Fruit fly (Drosophila melanogaster) whole organism, embryonic: ENCODE data around the gene CstF50.

ENCODE experiments used
- Atf6 ChIP-seq: fragments of 200-800 bp; sonication (Bioruptor generic); IDR thresholded peaks from 2 replicates; pipeline ENCODE4 v1.3.6; 2022; ENCODE audit warnings: missing biosample characterization, missing genetic modification characterization
- Bdp1 ChIP-seq: fragments of 200-800 bp; sonication (Bioruptor generic); optimal IDR thresholded peaks from 3 replicates; lab custom pipeline; 2016; ENCODE audit warnings: missing biosample characterization, missing genetic modification characterization
- CG10209 ChIP-seq: fragments of 200-800 bp; sonication (Bioruptor generic); optimal IDR thresholded peaks from 3 replicates; lab custom pipeline; 2017; ENCODE audit warnings: missing biosample characterization, mild to moderate bottlenecking, missing genetic modification characterization, missing genetic modification reagents
- CG10543 ChIP-seq: fragments of 200-800 bp; sonication (Bioruptor generic); optimal IDR thresholded peaks from 3 replicates; lab custom pipeline; 2017; ENCODE audit warnings: missing biosample characterization, mild to moderate bottlenecking, missing genetic modification characterization, moderate library complexity
- CG12155 ChIP-seq: fragments of 200-800 bp; sonication (Bioruptor generic); optimal IDR thresholded peaks from 3 replicates; lab custom pipeline; 2016; ENCODE audit warnings: missing biosample characterization, missing genetic modification characterization
- CG12219 ChIP-seq: fragments of 200-800 bp; sonication (Bioruptor generic); optimal IDR thresholded peaks from 3 replicates; lab custom pipeline; 2018; ENCODE audit warnings: missing biosample characterization, mild to moderate bottlenecking, missing genetic modification characterization
- CG1233 ChIP-seq: fragments of 200-800 bp; sonication (Bioruptor generic); optimal IDR thresholded peaks from 4 replicates; lab custom pipeline; 2018; ENCODE audit warnings: missing biosample characterization, mild to moderate bottlenecking, missing genetic modification characterization
- CG13296 ChIP-seq: fragments of 200-800 bp; sonication (Bioruptor generic); optimal IDR thresholded peaks from 3 replicates; lab custom pipeline; 2018; ENCODE audit warnings: missing biosample characterization, mild to moderate bottlenecking, missing genetic modification characterization
- CG13775 ChIP-seq: fragments of 200-800 bp; sonication (Bioruptor generic); optimal IDR thresholded peaks from 3 replicates; lab custom pipeline; 2017; ENCODE audit warnings: missing biosample characterization, mild to moderate bottlenecking, missing genetic modification characterization
- CG14965 ChIP-seq: fragments of 200-800 bp; sonication (Bioruptor generic); optimal IDR thresholded peaks from 2 replicates; lab custom pipeline; 2016; ENCODE audit warnings: missing biosample characterization, missing genetic modification characterization, borderline replicate concordance
- CG15011 ChIP-seq: fragments of 200-800 bp; sonication (Bioruptor generic); optimal IDR thresholded peaks from 3 replicates; lab custom pipeline; 2018; ENCODE audit warnings: missing biosample characterization, mild to moderate bottlenecking, missing genetic modification characterization
- CG15479 ChIP-seq: fragments of 200-800 bp; sonication (Bioruptor generic); optimal IDR thresholded peaks from 3 replicates; lab custom pipeline; 2019; ENCODE audit warnings: missing biosample characterization, mild to moderate bottlenecking, missing genetic modification characterization, moderate library complexity
- CG16815 ChIP-seq: fragments of 200-800 bp; sonication (Bioruptor generic); optimal IDR thresholded peaks from 3 replicates; lab custom pipeline; 2017; ENCODE audit warnings: missing biosample characterization, mild to moderate bottlenecking, missing genetic modification characterization
- CG18476 ChIP-seq: fragments of 200-800 bp; sonication (Bioruptor generic); optimal IDR thresholded peaks from 2 replicates; lab custom pipeline; 2016; ENCODE audit warnings: missing biosample characterization, mild to moderate bottlenecking, missing genetic modification characterization
- CG18599 ChIP-seq: fragments of 200-800 bp; sonication (Bioruptor generic); optimal IDR thresholded peaks from 3 replicates; lab custom pipeline; 2017; ENCODE audit warnings: missing biosample characterization, missing genetic modification characterization, mild to moderate bottlenecking, moderate library complexity, missing genetic modification reagents
- CG2129 ChIP-seq: fragments of 200-800 bp; sonication (Bioruptor generic); IDR thresholded peaks from 2 replicates; pipeline ENCODE4 v1.3.6; 2022; ENCODE audit warnings: missing biosample characterization, missing genetic modification characterization; ENCODE audit not compliant: partially characterized antibody
- CG2202 ChIP-seq: fragments of 200-800 bp; sonication (Bioruptor generic); optimal IDR thresholded peaks from 2 replicates; lab custom pipeline; 2018; ENCODE audit warnings: missing biosample characterization, mild to moderate bottlenecking, missing genetic modification characterization
- CG2875 ChIP-seq: fragments of 200-800 bp; sonication (Bioruptor generic); optimal IDR thresholded peaks from 2 replicates; lab custom pipeline; 2017; ENCODE audit warnings: missing biosample characterization, mild to moderate bottlenecking, missing genetic modification characterization, missing genetic modification reagents
- CG8359 ChIP-seq: fragments of 200-800 bp; sonication (Bioruptor generic); optimal IDR thresholded peaks from 2 replicates; lab custom pipeline; 2017; ENCODE audit warnings: missing biosample characterization, mild to moderate bottlenecking, missing genetic modification characterization, borderline replicate concordance
- CG9727 ChIP-seq: fragments of 200-800 bp; sonication (Bioruptor generic); optimal IDR thresholded peaks from 3 replicates; lab custom pipeline; 2017; ENCODE audit warnings: missing biosample characterization, mild to moderate bottlenecking, missing genetic modification characterization
- Dip3 ChIP-seq: fragments of 200-800 bp; sonication (Bioruptor generic); optimal IDR thresholded peaks from 3 replicates; lab custom pipeline; 2016; ENCODE audit warnings: missing biosample characterization, missing genetic modification characterization
- Drgx ChIP-seq: fragments of 200-800 bp; sonication (Bioruptor generic); IDR thresholded peaks from 2 replicates; pipeline ENCODE4 v1.3.6; 2022; ENCODE audit warnings: missing biosample characterization, missing genetic modification characterization
- Ets65A ChIP-seq: fragments of 200-800 bp; sonication (Bioruptor generic); peaks from one replicate; lab custom pipeline; 2016; ENCODE audit warnings: missing biosample characterization, missing genetic modification characterization
- HLHmδ ChIP-seq: fragments of 200-800 bp; sonication (Bioruptor generic); optimal IDR thresholded peaks from 2 replicates; lab custom pipeline; 2018; ENCODE audit warnings: missing biosample characterization, mild to moderate bottlenecking, missing genetic modification characterization, moderate library complexity
- Hey ChIP-seq: fragments of 200-800 bp; sonication (Bioruptor generic); optimal IDR thresholded peaks from 3 replicates; lab custom pipeline; 2018; ENCODE audit warnings: missing biosample characterization, mild to moderate bottlenecking, missing genetic modification characterization
- Hmr ChIP-seq: fragments of 200-800 bp; sonication (Bioruptor generic); optimal IDR thresholded peaks from 3 replicates; lab custom pipeline; 2017; ENCODE audit warnings: mild to moderate bottlenecking, missing biosample characterization, missing genetic modification reagents, missing genetic modification characterization
- Hsf ChIP-seq: fragments of 200-800 bp; sonication (Bioruptor generic); optimal IDR thresholded peaks from 3 replicates; lab custom pipeline; 2016; ENCODE audit warnings: missing biosample characterization, missing genetic modification characterization
- Med ChIP-seq: fragments of 200-800 bp; sonication (Bioruptor generic); peaks from one replicate; lab custom pipeline; 2016; ENCODE audit warnings: missing biosample characterization, missing genetic modification characterization, mild to moderate bottlenecking, inconsistent platforms, moderate library complexity
- Sin3A ChIP-seq: fragments of >200 bp; optimal IDR thresholded peaks from 2 replicates; lab custom pipeline; 2018
- Sry-β ChIP-seq: fragments of 200-800 bp; sonication (Bioruptor generic); optimal IDR thresholded peaks from 2 replicates; lab custom pipeline; 2018; ENCODE audit warnings: missing biosample characterization, mild to moderate bottlenecking, missing genetic modification characterization, moderate library complexity
- Ssrp ChIP-seq: fragments of 200-800 bp; sonication (Bioruptor generic); optimal IDR thresholded peaks from 2 replicates; lab custom pipeline; 2018; ENCODE audit warnings: missing biosample characterization, mild to moderate bottlenecking, missing genetic modification characterization, moderate library complexity
- Trl ChIP-seq, 3 experiments: fragments of >200 bp in 2 of 3; fragments of 200-800 bp in 1 of 3; sonication (Bioruptor generic) in 1 of 3; optimal IDR thresholded peaks; 2 replicates in 1 of 3; 3 replicates in 2 of 3; lab custom pipeline; 2016 to 2017; ENCODE audit warnings: missing biosample characterization in 1 of 3, missing genetic modification characterization in 1 of 3
- amos ChIP-seq: fragments of 200-800 bp; sonication (Bioruptor generic); IDR thresholded peaks from 2 replicates; pipeline ENCODE4 v1.3.6; 2022; ENCODE audit warnings: missing biosample characterization, missing genetic modification characterization; ENCODE audit not compliant: partially characterized antibody
- chn ChIP-seq: fragments of 200-800 bp; sonication (Bioruptor generic); optimal IDR thresholded peaks from 2 replicates; lab custom pipeline; 2016; ENCODE audit warnings: missing biosample characterization, missing genetic modification characterization
- dysf ChIP-seq: fragments of 200-800 bp; sonication (Bioruptor generic); IDR thresholded peaks from 3 replicates; pipeline ENCODE4 v1.3.6; 2022; ENCODE audit warnings: missing biosample characterization, missing genetic modification characterization
- emc ChIP-seq: fragments of 200-800 bp; sonication (Bioruptor generic); optimal IDR thresholded peaks from 2 replicates; lab custom pipeline; 2016; ENCODE audit warnings: missing biosample characterization, missing genetic modification characterization
- gcm2 ChIP-seq: fragments of 200-800 bp; sonication (Bioruptor generic); optimal IDR thresholded peaks from 2 replicates; lab custom pipeline; 2016; ENCODE audit warnings: missing biosample characterization, missing genetic modification characterization
- gem ChIP-seq: fragments of 200-800 bp; sonication (Bioruptor generic); optimal IDR thresholded peaks from 2 replicates; lab custom pipeline; 2019; ENCODE audit warnings: missing biosample characterization, mild to moderate bottlenecking, missing genetic modification characterization, moderate library complexity
- gro ChIP-seq: fragments of 200-800 bp; sonication (Bioruptor generic); optimal IDR thresholded peaks from 2 replicates; lab custom pipeline; 2016; ENCODE audit warnings: missing biosample characterization, missing genetic modification characterization
- hb ChIP-seq: fragments of 200-800 bp; sonication (Bioruptor generic); IDR thresholded peaks from 3 replicates; pipeline ENCODE4 v1.3.6; 2022; ENCODE audit warnings: missing biosample characterization, missing genetic modification characterization; ENCODE audit not compliant: partially characterized antibody
- ind ChIP-seq: fragments of 200-800 bp; sonication (Bioruptor generic); optimal IDR thresholded peaks from 3 replicates; lab custom pipeline; 2016; ENCODE audit warnings: missing biosample characterization, missing genetic modification characterization
- ken ChIP-seq: fragments of 200-800 bp; sonication (Bioruptor generic); IDR thresholded peaks from 3 replicates; pipeline ENCODE4 v1.3.6; 2022; ENCODE audit warnings: missing biosample characterization, missing genetic modification characterization
- nom ChIP-seq: fragments of 200-800 bp; sonication (Bioruptor generic); optimal IDR thresholded peaks from 2 replicates; lab custom pipeline; 2017; ENCODE audit warnings: missing biosample characterization, missing genetic modification characterization, mild to moderate bottlenecking, moderate library complexity, missing genetic modification reagents
- pho ChIP-seq: fragments of 200-800 bp; sonication (Bioruptor generic); optimal IDR thresholded peaks from 2 replicates; lab custom pipeline; 2016; ENCODE audit warnings: missing biosample characterization, missing genetic modification characterization
- scrt ChIP-seq: fragments of 200-800 bp; sonication (Bioruptor generic); optimal IDR thresholded peaks from 2 replicates; lab custom pipeline; 2018; ENCODE audit warnings: missing biosample characterization, mild to moderate bottlenecking, missing genetic modification characterization, moderate library complexity
- sens-2 ChIP-seq: fragments of 200-800 bp; sonication (Bioruptor generic); IDR thresholded peaks from 2 replicates; pipeline ENCODE4 v1.3.6; 2022; ENCODE audit warnings: missing biosample characterization, missing genetic modification characterization
- seq ChIP-seq: fragments of 200-800 bp; sonication (Bioruptor generic); IDR thresholded peaks from 2 replicates; pipeline ENCODE4 v1.3.6; 2022; ENCODE audit warnings: missing biosample characterization, missing genetic modification characterization
- shn ChIP-seq: fragments of 200-800 bp; sonication (Bioruptor generic); optimal IDR thresholded peaks from 3 replicates; lab custom pipeline; 2016; ENCODE audit warnings: missing biosample characterization, missing genetic modification characterization
- twi ChIP-seq: fragments of 200-800 bp; optimal IDR thresholded peaks from 2 replicates; lab custom pipeline; 2019; ENCODE audit warnings: missing biosample characterization, mild to moderate bottlenecking, missing genetic modification characterization, moderate library complexity
- wor ChIP-seq: fragments of 200-800 bp; sonication (Bioruptor generic); IDR thresholded peaks from 2 replicates; pipeline ENCODE4 v1.3.6; 2022; ENCODE audit warnings: missing biosample characterization, missing genetic modification characterization

The CstF50 gene

DNA sequence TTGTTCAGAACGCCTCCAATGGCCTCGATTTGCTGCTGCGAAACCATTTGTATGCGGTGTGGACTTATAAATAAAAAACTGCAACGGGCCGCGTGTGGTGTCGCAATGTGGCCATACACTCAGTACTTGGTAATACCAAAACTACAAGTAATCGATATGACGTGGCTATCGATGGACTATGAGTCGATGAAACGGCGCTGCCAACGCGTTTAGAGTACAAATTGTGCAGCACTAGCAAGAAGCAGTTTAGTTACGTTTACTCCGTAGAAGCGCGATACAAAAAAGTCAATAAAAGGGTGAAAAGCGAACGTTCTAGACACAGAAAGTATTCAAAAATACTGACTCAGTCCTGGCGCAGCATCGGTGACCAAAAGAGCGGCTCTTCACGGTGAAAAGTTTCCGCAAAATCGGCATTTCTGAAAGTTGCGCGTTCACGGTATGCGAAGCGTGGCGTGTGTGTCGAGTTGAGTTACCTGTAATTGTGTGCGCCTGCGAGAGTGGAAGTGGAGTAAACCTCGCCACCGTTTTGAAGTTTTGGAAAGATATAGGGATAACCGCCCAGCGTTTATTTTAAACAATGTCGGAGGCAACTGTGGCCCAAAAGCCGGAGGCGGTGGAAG lies 10.8 kb upstream of the CstF50 start, which contains the start of the genes nero and CG1910 (continued):
- TF ChIP-seq Trl (optimal IDR thresholded peaks at IDR 0.05; lab: Kevin White, UChicago) (no peak), Trl (GFP tag; optimal IDR thresholded peaks at IDR 0.05; lab: Kevin White, UChicago) (peak; percentile 19), CG1233 (GFP tag; lab: Kevin White, UChicago) (peak; percentile 29), CG18599 (GFP tag; lab: Kevin White, UChicago) (peak; percentile 20), CG16815 (GFP tag; lab: Kevin White, UChicago) (no peak), sens-2 (GFP tag; lab: Robert Waterston, UW) (no peak), gem (tag; lab: Kevin White, UChicago) (no peak), emc (GFP tag; lab: Kevin White, UChicago) (no peak), pho (GFP tag; lab: Kevin White, UChicago) (peak; percentile 7), ken (GFP tag; lab: Robert Waterston, UW) (no peak), CG15011 (no peak), nom (peak; percentile 26), CG2202 (tag; lab: Kevin White, UChicago) (no peak), CG9727 (GFP tag; lab: Kevin White, UChicago) (no peak), CG10543 (GFP tag; lab: Kevin White, UChicago) (peak; percentile 21), gro (GFP tag; lab: Kevin White, UChicago) (peak; percentile 33), CG18476 (no peak), HLHmδ (GFP tag; lab: Kevin White, UChicago) (no peak), CG14965 (GFP tag; lab: Kevin White, UChicago) (no peak), amos (GFP tag; lab: Robert Waterston, UW) (no peak), wor (GFP tag; lab: Robert Waterston, UW) (no peak), CG13775 (GFP tag; lab: Kevin White, UChicago) (no peak), Med (peak; percentile 91), CG8359 (GFP tag; lab: Kevin White, UChicago) (no peak), CG13296 (no peak), CG2129 (GFP tag; lab: Robert Waterston, UW) (no peak), Bdp1 (no peak), Drgx (GFP tag; lab: Robert Waterston, UW) (no peak), shn (GFP tag; lab: Kevin White, UChicago) (no peak), ind (no peak), gcm2 (GFP tag; lab: Kevin White, UChicago) (no peak), Atf6 (GFP tag; lab: Robert Waterston, UW) (no peak), seq (GFP tag; lab: Robert Waterston, UW) (no peak), CG12219 (GFP tag; lab: Kevin White, UChicago) (no peak), chn (GFP tag; lab: Kevin White, UChicago) (no peak), Hsf (GFP tag; lab: Kevin White, UChicago) (peak; percentile 30), scrt (GFP tag; lab: Kevin White, UChicago) (no peak), Hmr (no peak), Ets65A (GFP tag; lab: Kevin White, UChicago) (no peak), Hey (no peak), CG15479 (peak; percentile 84), Sry-β (peak; percentile 84), dysf (GFP tag; lab: Robert Waterston, UW) (no peak), Ssrp (tag; lab: Kevin White, UChicago) (no peak), twi (tag; lab: Kevin White, UChicago) (no peak), CG12155 (peak; percentile 6), Sin3A (lab: Kevin White, UChicago) (peak; percentile 76), Dip3 (GFP tag; lab: Kevin White, UChicago) (no peak), CG10209 (GFP tag; lab: Kevin White, UChicago) (no peak), CG2875 (no peak), hb (no peak)
